Fruit fly (Drosophila melanogaster): ENCODE measurements around the gene CG2991.

The CG2991 gene

DNA sequence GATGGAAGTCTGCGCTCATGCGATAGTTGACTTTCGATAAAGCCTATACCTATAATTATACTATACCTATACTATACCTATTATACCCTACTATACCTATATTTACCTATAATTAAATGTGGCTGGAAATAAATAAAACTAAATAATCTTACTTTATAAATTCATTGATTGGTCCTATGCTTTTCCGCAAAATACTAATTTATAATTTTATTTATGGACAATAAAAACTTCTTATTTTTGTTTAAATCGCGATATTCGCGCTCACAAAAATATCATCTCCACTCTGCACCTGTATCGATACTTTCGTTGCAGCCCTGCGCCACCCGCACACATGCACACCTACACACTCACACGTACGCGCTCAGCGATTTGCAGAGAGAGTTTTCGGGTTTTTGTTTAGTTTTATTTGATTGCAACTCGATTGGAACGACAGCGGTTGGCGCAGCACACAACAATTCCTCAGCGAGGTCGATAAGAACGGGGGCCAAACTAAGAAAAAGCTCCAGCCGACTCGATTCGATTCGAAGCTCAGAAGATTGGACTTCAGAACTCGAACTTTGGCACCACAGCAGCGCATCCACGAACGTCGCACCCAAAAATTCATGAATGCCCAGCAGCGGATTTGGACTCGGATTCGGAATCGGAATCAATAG, 17.7 kb downstream of the CG2991 start, which contains the start of gene CG8814 (continued):
- TF ChIP-seq NfI (GFP tag; optimal IDR thresholded peaks at IDR 0.05) (peak; percentile 66), CG15696 (tag; optimal IDR thresholded peaks at IDR 0.05) (peak; percentile 74), CG15269 (tag; optimal IDR thresholded peaks at IDR 0.05) (peak; percentile 53), Gsc (GFP tag; IDR thresholded peaks at IDR 0.05) (no peak), CG11456 (GFP tag; IDR thresholded peaks at IDR 0.05) (peak; percentile 68; the same call in 2 of the 3 replicates), CG10959 (GFP tag; IDR thresholded peaks at IDR 0.05) (no peak), prd (optimal IDR thresholded peaks at IDR 0.05) (no peak), prd (GFP tag; IDR thresholded peaks at IDR 0.05) (peak; percentile 83), CG8359 (GFP tag; optimal IDR thresholded peaks at IDR 0.05; ENCODE audit: borderline replicate concordance) (no peak), CG7963 (GFP tag; IDR thresholded peaks at IDR 0.05; ENCODE audit: partially characterized antibody) (no peak; the same call in 2 of the 3 replicates), oc (tag; optimal IDR thresholded peaks at IDR 0.05) (no peak), CG5180 (GFP tag; optimal IDR thresholded peaks at IDR 0.05) (peak; percentile 64), row (GFP tag; IDR thresholded peaks at IDR 0.05) (peak; percentile 94), CG1602 (GFP tag; optimal IDR thresholded peaks at IDR 0.05) (peak; percentile 67), sna (GFP tag; IDR thresholded peaks at IDR 0.05; ENCODE audit: partially characterized antibody) (no peak), CG9817 (tag; optimal IDR thresholded peaks at IDR 0.05) (peak; percentile 65), vnd (GFP tag; IDR thresholded peaks at IDR 0.05; ENCODE audit: partially characterized antibody) (peak; percentile 76), lov (optimal IDR thresholded peaks at IDR 0.05) (no peak), lov (GFP tag; IDR thresholded peaks at IDR 0.05) (no peak), Dip2 (GFP tag; IDR thresholded peaks at IDR 0.05) (no peak), pita (GFP tag; optimal IDR thresholded peaks at IDR 0.05) (no peak), HHEX (GFP tag; optimal IDR thresholded peaks at IDR 0.05) (peak; percentile 48), CG10654 (GFP tag; optimal IDR thresholded peaks at IDR 0.05) (peak; percentile 54), Elba2 (GFP tag; optimal IDR thresholded peaks at IDR 0.05) (no peak), kah (GFP tag; optimal IDR thresholded peaks at IDR 0.05) (no peak), p53 (GFP tag; optimal IDR thresholded peaks at IDR 0.05) (no peak), seq (GFP tag; IDR thresholded peaks at IDR 0.05) (no peak), D19B (GFP tag; optimal IDR thresholded peaks at IDR 0.05) (peak; percentile 54), esg (GFP tag; conservative IDR thresholded peaks at IDR 0.05) (peak; percentile 62), gt (GFP tag; IDR thresholded peaks at IDR 0.05) (no peak), CG12744 (GFP tag; optimal IDR thresholded peaks at IDR 0.05) (peak; percentile 17), pum (GFP tag; optimal IDR thresholded peaks at IDR 0.05) (no peak), Atf-2 (GFP tag; optimal IDR thresholded peaks at IDR 0.05) (no peak), CG2202 (tag; optimal IDR thresholded peaks at IDR 0.05) (no peak), ap (GFP tag; IDR thresholded peaks at IDR 0.05) (no peak), Hey (tag; optimal IDR thresholded peaks at IDR 0.05) (no peak), Dip3 (GFP tag; optimal IDR thresholded peaks at IDR 0.05) (peak; percentile 29), CG8944 (GFP tag; optimal IDR thresholded peaks at IDR 0.05) (peak; percentile 34), Scr (GFP tag; IDR thresholded peaks at IDR 0.05; ENCODE audit: partially characterized antibody) (peak; percentile 87), Optix (GFP tag; IDR thresholded peaks at IDR 0.05) (no peak), CG10462 (GFP tag; optimal IDR thresholded peaks at IDR 0.05) (peak; percentile 65), stc (GFP tag; IDR thresholded peaks at IDR 0.05) (peak; percentile 20; the same call in 1 of the 2 replicates), Awh (GFP tag; IDR thresholded peaks at IDR 0.05) (no peak), CG17829 (tag; optimal IDR thresholded peaks at IDR 0.05) (peak; percentile 69), Dll (GFP tag; IDR thresholded peaks at IDR 0.05; ENCODE audit: partially characterized antibody) (peak; percentile 90), CG7786 (GFP tag; optimal IDR thresholded peaks at IDR 0.05) (peak; percentile 15), Nf-YC (tag; optimal IDR thresholded peaks at IDR 0.05) (peak; percentile 80), NFAT (GFP tag; IDR thresholded peaks at IDR 0.05) (peak; percentile 64), slp2 (GFP tag; optimal IDR thresholded peaks at IDR 0.05) (no peak), da (GFP tag; optimal IDR thresholded peaks at IDR 0.05) (no peak), slbo (GFP tag; IDR thresholded peaks at IDR 0.05) (peak; percentile 85)

Data from whole organism, embryonic.